Fruit fly (Drosophila melanogaster) whole organism, wandering third instar larva: ENCODE measurements around the gene 14-3-3epsilon.

Experiments
- CG32264 ChIP-seq: fragments of 200-800 bp; sonication (Bioruptor generic); optimal IDR thresholded peaks from 2 replicates; lab custom pipeline; 2016; ENCODE audit warnings: missing biosample characterization, missing genetic modification characterization
- Hr78 ChIP-seq: fragments of >200 bp; optimal IDR thresholded peaks from 2 replicates; lab custom pipeline; 2017; ENCODE audit warnings: missing biosample characterization, missing genetic modification characterization
- Myc ChIP-seq: fragments of >200 bp; optimal IDR thresholded peaks from 2 replicates; lab custom pipeline; 2017
- OdsH ChIP-seq: fragments of 200-800 bp; sonication (Bioruptor generic); optimal IDR thresholded peaks from 2 replicates; lab custom pipeline; 2016; ENCODE audit warnings: missing biosample characterization, mild to moderate bottlenecking, missing genetic modification characterization
- Sp1 ChIP-seq: fragments of 200-800 bp; sonication (Bioruptor generic); optimal IDR thresholded peaks from 3 replicates; lab custom pipeline; 2019; ENCODE audit warnings: missing biosample characterization, mild to moderate bottlenecking, missing genetic modification characterization, moderate library complexity
- brk ChIP-seq: fragments of 200-800 bp; sonication (Bioruptor generic); optimal IDR thresholded peaks from 2 replicates; lab custom pipeline; 2016; ENCODE audit warnings: missing biosample characterization, mild to moderate bottlenecking, missing genetic modification characterization
- lola ChIP-seq: fragments of >200 bp; optimal IDR thresholded peaks from 2 replicates; lab custom pipeline; 2017; ENCODE audit warnings: missing biosample characterization, missing genetic modification characterization
- pan ChIP-seq: fragments of >200 bp; optimal IDR thresholded peaks from 2 replicates; lab custom pipeline; 2017
- usp ChIP-seq: fragments of >200 bp; optimal IDR thresholded peaks from 2 replicates; lab custom pipeline; 2017; ENCODE audit warnings: missing biosample characterization, missing genetic modification characterization

dm6 chr3R:18266665-18267064 lies 24.3 kb downstream of the 14-3-3epsilon start:
- TF ChIP-seq Hr78 (GFP tag; lab: Kevin White, UChicago) (no peak), Sp1 (GFP tag; lab: Kevin White, UChicago) (no peak), pan (lab: Kevin White, UChicago) (no peak), CG32264 (no peak), lola (GFP tag; lab: Kevin White, UChicago) (no peak), brk (GFP tag; lab: Kevin White, UChicago) (no peak), OdsH (GFP tag; lab: Kevin White, UChicago) (no peak), Myc (lab: Kevin White, UChicago) (no peak), usp (GFP tag; lab: Kevin White, UChicago) (no peak)
